Worm (Caenorhabditis elegans): ENCODE data around the gene C34C12.12.

ce11 chrIII:3428574-3428973, 24.4 kb upstream of the C34C12.12 start:
- TF ChIP-seq mab-9 (GFP tag; IDR thresholded peaks at IDR 0.05), result no peak
- no peak for TF ChIP-seq unc-86 (tag; optimal IDR thresholded peaks at IDR 0.05)
- TF ChIP-seq efl-3 (GFP tag; optimal IDR thresholded peaks at IDR 0.05), result no peak
